Worm (Caenorhabditis elegans): Measurements from ENCODE around the gene ZK105.13.

ce11 chrV:7728679-7729027 is 15.7 kb upstream of the ZK105.13 start, which contains the start of gene Y97E10C.1:
- TF ChIP-seq ztf-23 (GFP tag; IDR thresholded peaks at IDR 0.05): no peak
- TF ChIP-seq cog-1 (tag; optimal IDR thresholded peaks at IDR 0.05): no peak
- no peak for TF ChIP-seq flt-1 (GFP tag; IDR thresholded peaks at IDR 0.05)
- TF ChIP-seq tab-1 (GFP tag; IDR thresholded peaks at IDR 0.05): no peak
- TF ChIP-seq klf-2 (GFP tag; conservative IDR thresholded peaks at IDR 0.05): no peak
